Worm (Caenorhabditis elegans) whole organism, L4 larva: ENCODE measurements around the gene clec-196.

Source experiments
- D1046.2 ChIP-seq: fragments of 200-800 bp; sonication (Bioruptor generic); IDR thresholded peaks from 2 replicates; pipeline ENCODE4 v1.3.6; 2022; ENCODE audit warnings: missing genetic modification characterization, missing compliant biosample characterization
- F10B5.3 ChIP-seq: sonication (generic microtip); optimal IDR thresholded peaks from 2 replicates; lab custom pipeline; 2016; ENCODE audit warnings: mild to moderate bottlenecking, missing genetic modification characterization, missing compliant biosample characterization
- F37D6.2 ChIP-seq: sonication (generic microtip); optimal IDR thresholded peaks from 2 replicates; lab custom pipeline; 2016; ENCODE audit warnings: mild to moderate bottlenecking, missing genetic modification characterization, missing compliant biosample characterization
- T26A8.4 ChIP-seq: fragments of 200-800 bp; sonication (Bioruptor generic); IDR thresholded peaks from 2 replicates; pipeline ENCODE4 v1.3.6; 2022; ENCODE audit warnings: missing genetic modification characterization, missing compliant biosample characterization
- Y105C5A.15 ChIP-seq: fragments of 200-800 bp; sonication (Bioruptor generic); IDR thresholded peaks from 2 replicates; pipeline ENCODE4 v1.3.6; 2022; ENCODE audit warnings: missing genetic modification characterization, missing compliant biosample characterization
- Y75B8A.6 ChIP-seq: fragments of 200-800 bp; sonication (Bioruptor generic); IDR thresholded peaks from 2 replicates; pipeline ENCODE4 v1.3.6; 2022; ENCODE audit warnings: missing genetic modification reagents, missing genetic modification characterization, missing compliant biosample characterization
- aha-1 ChIP-seq: fragments of 150-350 bp; peaks from one replicate; lab custom pipeline; 2014; ENCODE audit warnings: missing biosample characterization, missing genetic modification characterization
- ama-1 ChIP-seq: fragments of 150-350 bp; optimal IDR thresholded peaks from 2 replicates; lab custom pipeline; 2014; ENCODE audit warnings: inconsistent platforms, mixed read lengths
- ceh-20 ChIP-seq: fragments of 200-800 bp; sonication (Bioruptor generic); IDR thresholded peaks from 2 replicates; pipeline ENCODE4 v1.3.6; 2022; ENCODE audit warnings: missing genetic modification reagents, missing genetic modification characterization, missing compliant biosample characterization
- ceh-82 ChIP-seq: sonication (generic microtip); optimal IDR thresholded peaks from 2 replicates; lab custom pipeline; 2017; ENCODE audit warnings: missing biosample characterization, missing genetic modification characterization
- ctbp-1 ChIP-seq: fragments of 200-800 bp; sonication (Bioruptor generic); IDR thresholded peaks from 2 replicates; pipeline ENCODE4 v1.3.6; 2022; ENCODE audit warnings: missing genetic modification reagents, missing genetic modification characterization, missing compliant biosample characterization
- daf-12 ChIP-seq: fragments of 150-350 bp; optimal IDR thresholded peaks from 2 replicates; lab custom pipeline; 2014; ENCODE audit warnings: missing biosample characterization, missing genetic modification reagents, missing genetic modification characterization
- daf-16 ChIP-seq, 3 experiments: sonication (generic microtip); optimal IDR thresholded peaks; 2 replicates each; lab custom pipeline; 2016 to 2017; ENCODE audit warnings: missing genetic modification characterization in 3 of 3, missing genetic modification reagents in 3 of 3, mild to moderate bottlenecking in 2 of 3, missing compliant biosample characterization in 2 of 3, missing biosample characterization in 1 of 3, moderate library complexity in 1 of 3
- daf-8 ChIP-seq: fragments of 200-800 bp; sonication (Bioruptor generic); IDR thresholded peaks from 2 replicates; pipeline ENCODE4 v1.3.6; 2022; ENCODE audit warnings: missing genetic modification characterization, missing compliant biosample characterization
- dmd-8 ChIP-seq: fragments of 200-800 bp; sonication (Bioruptor generic); IDR thresholded peaks from 2 replicates; pipeline ENCODE4 v1.3.6; 2022; ENCODE audit warnings: missing genetic modification characterization, missing compliant biosample characterization
- dmd-9 ChIP-seq: fragments of 200-800 bp; sonication (Bioruptor generic); IDR thresholded peaks from 2 replicates; pipeline ENCODE4 v1.3.6; 2022; ENCODE audit warnings: missing genetic modification reagents, missing genetic modification characterization, missing compliant biosample characterization
- duxl-1 ChIP-seq: sonication (generic microtip); optimal IDR thresholded peaks from 2 replicates; lab custom pipeline; 2016; ENCODE audit warnings: mild to moderate bottlenecking, missing genetic modification characterization, moderate library complexity, missing compliant biosample characterization; ENCODE audit not compliant: poor library complexity
- dve-1 ChIP-seq: sonication (generic microtip); optimal IDR thresholded peaks from 2 replicates; lab custom pipeline; 2017; ENCODE audit warnings: antibody characterized with exemption, mild to moderate bottlenecking, missing genetic modification characterization, missing compliant biosample characterization; ENCODE audit not compliant: insufficient read depth
- egl-27 ChIP-seq: sonication (generic microtip); optimal IDR thresholded peaks from 3 replicates; lab custom pipeline; 2017; ENCODE audit warnings: missing biosample characterization, missing genetic modification reagents, missing genetic modification characterization
- egl-43 ChIP-seq: fragments of 200-800 bp; sonication (Bioruptor generic); IDR thresholded peaks from 2 replicates; pipeline ENCODE4 v1.3.6; 2022; ENCODE audit warnings: missing genetic modification reagents, missing genetic modification characterization, missing compliant biosample characterization
- fos-1 ChIP-seq: fragments of 150-350 bp; optimal IDR thresholded peaks from 2 replicates; lab custom pipeline; 2014; ENCODE audit warnings: missing biosample characterization, missing genetic modification characterization
- gei-8 ChIP-seq: fragments of 200-800 bp; sonication (Bioruptor generic); optimal IDR thresholded peaks from 2 replicates; lab custom pipeline; 2018; ENCODE audit warnings: mild to moderate bottlenecking, missing genetic modification characterization, missing compliant biosample characterization
- hif-1 ChIP-seq, 2 experiments: sonication (generic microtip); optimal IDR thresholded peaks; 2 replicates each; lab custom pipeline; 2016 to 2017; ENCODE audit warnings: missing compliant biosample characterization in 2 of 2, missing genetic modification characterization in 2 of 2, missing genetic modification reagents in 2 of 2, missing genotype in 2 of 2, mild to moderate bottlenecking in 1 of 2
- hlh-11 ChIP-seq: fragments of 200-800 bp; sonication (Bioruptor generic); optimal IDR thresholded peaks from 2 replicates; lab custom pipeline; 2018; ENCODE audit warnings: mild to moderate bottlenecking, missing genetic modification characterization, missing compliant biosample characterization
- hmg-1.1 ChIP-seq: fragments of 200-800 bp; sonication (Bioruptor generic); IDR thresholded peaks from 2 replicates; pipeline ENCODE4 v1.3.6; 2022; ENCODE audit warnings: missing genetic modification reagents, missing genetic modification characterization, missing compliant biosample characterization
- lsy-2 ChIP-seq, 2 experiments: fragments of 150-350 bp in 1 of 2; sonication (generic microtip) in 1 of 2; optimal IDR thresholded peaks; 2 replicates each; lab custom pipeline; 2014 to 2017; ENCODE audit warnings: missing biosample characterization in 2 of 2, missing genetic modification characterization in 2 of 2
- madf-9 ChIP-seq: fragments of 200-800 bp; sonication (Bioruptor generic); conservative IDR thresholded peaks from 2 replicates; pipeline ENCODE4 v1.3.6; 2022; ENCODE audit warnings: missing genetic modification reagents, missing genetic modification characterization, missing compliant biosample characterization
- mes-2 ChIP-seq: sonication (generic microtip); optimal IDR thresholded peaks from 2 replicates; lab custom pipeline; 2016; ENCODE audit warnings: missing genotype, mild to moderate bottlenecking, missing genetic modification characterization, missing compliant biosample characterization; ENCODE audit not compliant: poor library complexity, severe bottlenecking
- mxl-3 ChIP-seq: fragments of 200-800 bp; sonication (Bioruptor generic); optimal IDR thresholded peaks from 2 replicates; lab custom pipeline; 2018; ENCODE audit warnings: mild to moderate bottlenecking, missing genetic modification characterization, missing compliant biosample characterization
- nhr-11 ChIP-seq: fragments of 150-350 bp; optimal IDR thresholded peaks from 2 replicates; lab custom pipeline; 2014; ENCODE audit warnings: missing biosample characterization, missing genetic modification characterization
- nhr-41 ChIP-seq: fragments of 200-800 bp; sonication (Bioruptor generic); IDR thresholded peaks from 2 replicates; pipeline ENCODE4 v1.3.6; 2022; ENCODE audit warnings: missing genetic modification reagents, missing genetic modification characterization, missing compliant biosample characterization
- nhr-6 ChIP-seq: fragments of 150-350 bp; optimal IDR thresholded peaks from 2 replicates; lab custom pipeline; 2014; ENCODE audit warnings: missing biosample characterization, missing genetic modification characterization
- nhr-77 ChIP-seq: fragments of 150-350 bp; optimal IDR thresholded peaks from 2 replicates; lab custom pipeline; 2014; ENCODE audit warnings: missing biosample characterization, missing genetic modification characterization
- pha-4 ChIP-seq, 2 experiments: fragments of 150-350 bp in 1 of 2; fragments of 200-800 bp in 1 of 2; sonication (Bioruptor generic) in 1 of 2; IDR thresholded peaks in 1 of 2; optimal IDR thresholded peaks in 1 of 2; 2 replicates each; pipeline versions ENCODE4 v1.3.6 to Lab custom; 2014 to 2022; ENCODE audit warnings: missing genetic modification characterization in 2 of 2, missing genetic modification reagents in 2 of 2, missing biosample characterization in 1 of 2, missing compliant biosample characterization in 1 of 2
- rbr-2 ChIP-seq: sonication (generic microtip); optimal IDR thresholded peaks from 2 replicates; lab custom pipeline; 2016; ENCODE audit warnings: missing genotype, missing genetic modification characterization, missing compliant biosample characterization
- set-16 ChIP-seq: fragments of 200-800 bp; sonication (Bioruptor generic); IDR thresholded peaks from 2 replicates; pipeline ENCODE4 v1.3.6; 2022; ENCODE audit warnings: missing genetic modification reagents, missing genetic modification characterization, missing compliant biosample characterization
- skn-1 ChIP-seq: fragments of 150-350 bp; optimal IDR thresholded peaks from 2 replicates; lab custom pipeline; 2014; ENCODE audit warnings: missing biosample characterization, missing genetic modification characterization
- snpc-1.2 ChIP-seq: fragments of 200-800 bp; sonication (Bioruptor generic); IDR thresholded peaks from 2 replicates; pipeline ENCODE4 v1.3.6; 2022; ENCODE audit warnings: missing genetic modification reagents, missing genetic modification characterization, missing compliant biosample characterization
- spr-1 ChIP-seq: sonication (generic microtip); optimal IDR thresholded peaks from 2 replicates; lab custom pipeline; 2016; ENCODE audit warnings: mild to moderate bottlenecking, missing genetic modification characterization, missing compliant biosample characterization
- unc-130 ChIP-seq: sonication (generic microtip); optimal IDR thresholded peaks from 2 replicates; lab custom pipeline; 2016; ENCODE audit warnings: missing genetic modification reagents, missing genetic modification characterization, missing compliant biosample characterization
- unc-62 ChIP-seq, 3 experiments: fragments of 150-350 bp in 1 of 3; sonication (generic microtip); optimal IDR thresholded peaks in 2 of 3; peaks in 1 of 3; 1 replicate in 1 of 3; 2 replicates in 2 of 3; lab custom pipeline; 2014 to 2017; ENCODE audit warnings: missing biosample characterization in 3 of 3, missing genetic modification characterization in 3 of 3, missing genetic modification reagents in 3 of 3, missing genotype in 1 of 3
- zip-11 ChIP-seq: fragments of 200-800 bp; sonication (Bioruptor generic); IDR thresholded peaks from 2 replicates; pipeline ENCODE4 v1.3.6; 2022; ENCODE audit warnings: missing genetic modification characterization, missing compliant biosample characterization
- zip-2 ChIP-seq: fragments of 150-350 bp; optimal IDR thresholded peaks from 2 replicates; lab custom pipeline; 2014; ENCODE audit warnings: missing biosample characterization, missing genetic modification characterization

The clec-196 gene

ce11 chrIV:17258824-17259223 is 17.9 kb upstream of the clec-196 start:
- TF ChIP-seq F10B5.3 (tag; lab: Kevin White, UChicago) = no peak
- no peak for TF ChIP-seq daf-16 (GFP tag; optimal IDR thresholded peaks at IDR 0.05; lab: Kevin White, UChicago)
- no peak for TF ChIP-seq daf-16 (tag; optimal IDR thresholded peaks at IDR 0.05; lab: Kevin White, UChicago)
- TF ChIP-seq aha-1 (tag; lab: Kevin White, UChicago) = peak; percentile 63
- TF ChIP-seq, all 104 proteins: peak for 1

ce11 chrIV:17259310-17259709 is 17.4 kb upstream of the clec-196 start, which contains the start of gene phyh-1:
phyh-1 (minus strand) TSS chrIV:17259410.
- TF ChIP-seq nhr-11 (no peak), zip-11 (GFP tag; lab: Robert Waterston, UW) (no peak), dmd-8 (GFP tag; lab: Robert Waterston, UW) (no peak), gei-8 (GFP tag; lab: Kevin White, UChicago) (no peak), nhr-77 (tag; lab: Kevin White, UChicago) (no peak), D1046.2 (GFP tag; lab: Robert Waterston, UW) (no peak), F37D6.2 (tag; lab: Kevin White, UChicago) (no peak), aha-1 (tag; lab: Kevin White, UChicago) (no peak), nhr-6 (tag; lab: Kevin White, UChicago) (no peak), fos-1 (no peak), duxl-1 (tag; lab: Kevin White, UChicago) (no peak), F10B5.3 (tag; lab: Kevin White, UChicago) (no peak), set-16 (no peak), ceh-82 (tag; lab: Kevin White, UChicago) (no peak), egl-43 (GFP tag; lab: Robert Waterston, UW) (no peak), mes-2 (tag; lab: Kevin White, UChicago) (no peak), lsy-2 (tag; optimal IDR thresholded peaks at IDR 0.05; lab: Kevin White, UChicago) (no peak), dve-1 (tag; lab: Kevin White, UChicago) (no peak)

- TF ChIP-seq daf-12 (no peak), aha-1 (tag; lab: Kevin White, UChicago) (peak; percentile 17), unc-62 (GFP tag; optimal IDR thresholded peaks at IDR 0.05 in 1 of 2; lab: Kevin White, UChicago) (peak in 1 of 2 experiments; percentile 18), unc-62 (tag; optimal IDR thresholded peaks at IDR 0.05; lab: Kevin White, UChicago) (no peak), dmd-9 (GFP tag; lab: Robert Waterston, UW) (no peak)
Observed at ce11 chrIV:17262385-17262784, 14.4 kb upstream of the clec-196 start, which contains the start of gene ZK550.6. ZK550.6 (minus strand) TSS chrIV:17262485.

- no peak for TF ChIP-seq egl-27 (tag; lab: Kevin White, UChicago)
- peak; percentile 90 for TF ChIP-seq aha-1 (tag; lab: Kevin White, UChicago)
- TF ChIP-seq daf-8 (GFP tag; lab: Robert Waterston, UW) = no peak
- TF ChIP-seq zip-2 = no peak
- TF ChIP-seq Y75B8A.6 (GFP tag; lab: Robert Waterston, UW) = no peak
- TF ChIP-seq unc-130 = no peak
- TF ChIP-seq hif-1 (tag; optimal IDR thresholded peaks at IDR 0.05; lab: Kevin White, UChicago) = peak; percentile 7 to 96
- no peak for TF ChIP-seq snpc-1.2 (GFP tag; lab: Robert Waterston, UW)
- TF ChIP-seq madf-9 (GFP tag; lab: Robert Waterston, UW) = no peak
- TF ChIP-seq mxl-3 (GFP tag; lab: Kevin White, UChicago) = peak; percentile 94
- TF ChIP-seq set-16 = no peak
- no peak for TF ChIP-seq spr-1 (tag; lab: Kevin White, UChicago)
- TF ChIP-seq unc-62 (GFP tag; optimal IDR thresholded peaks at IDR 0.05 in 1 of 2; lab: Kevin White, UChicago) = peak in 1 of 2 experiments; percentile 22
- no peak for TF ChIP-seq unc-62 (tag; optimal IDR thresholded peaks at IDR 0.05; lab: Kevin White, UChicago)
- peak; percentile 84 for TF ChIP-seq ama-1 (lab: Kevin White, UChicago)
- TF ChIP-seq nhr-41 (GFP tag; lab: Robert Waterston, UW) = 0 out of 2 replicates have a peak, but pooled peaks have one; percentile 25
- no peak for TF ChIP-seq pha-4 (GFP tag; IDR thresholded peaks at IDR 0.05; lab: Robert Waterston, UW)
- TF ChIP-seq pha-4 (tag; optimal IDR thresholded peaks at IDR 0.05; lab: Kevin White, UChicago) = no peak
- no peak for TF ChIP-seq ctbp-1 (GFP tag; lab: Robert Waterston, UW)
- peak; percentile 92 for TF ChIP-seq hlh-11 (tag; lab: Kevin White, UChicago)
- 0 out of 2 replicates have a peak, but pooled peaks have one; percentile 21 for TF ChIP-seq T26A8.4 (GFP tag; lab: Robert Waterston, UW)
- TF ChIP-seq hmg-1.1 = no peak
- no peak for TF ChIP-seq skn-1
- no peak for TF ChIP-seq rbr-2 (tag; lab: Kevin White, UChicago)
- no peak for TF ChIP-seq zip-11 (GFP tag; lab: Robert Waterston, UW)
- no peak for TF ChIP-seq ceh-20 (GFP tag; lab: Robert Waterston, UW)
- TF ChIP-seq dve-1 (tag; lab: Kevin White, UChicago) = peak; percentile 92
- TF ChIP-seq lsy-2 (tag; optimal IDR thresholded peaks at IDR 0.05; lab: Kevin White, UChicago) = peak in 1 of 2 experiments; percentile 34
- no peak for TF ChIP-seq Y105C5A.15 (GFP tag; lab: Robert Waterston, UW)
Observed at ce11 chrIV:17263714-17264113, 13.0 kb upstream of the clec-196 start.
